Fruit fly (Drosophila melanogaster) whole organism, wandering third instar larva: ENCODE results near the gene CG4660.

ENCODE experiments used
- Abd-B ChIP-seq: fragments of >200 bp; optimal IDR thresholded peaks from 2 replicates; lab custom pipeline; 2017; ENCODE audit warnings: missing biosample characterization, missing genetic modification characterization
- CG32264 ChIP-seq: fragments of 200-800 bp; sonication (Bioruptor generic); optimal IDR thresholded peaks from 2 replicates; lab custom pipeline; 2016; ENCODE audit warnings: missing biosample characterization, missing genetic modification characterization
- CG9705 ChIP-seq: fragments of 200-800 bp; sonication (Bioruptor generic); optimal IDR thresholded peaks from 2 replicates; lab custom pipeline; 2018; ENCODE audit warnings: missing biosample characterization, mild to moderate bottlenecking, missing genetic modification characterization
- CrebA ChIP-seq: fragments of 200-800 bp; sonication (Bioruptor generic); optimal IDR thresholded peaks from 2 replicates; lab custom pipeline; 2016; ENCODE audit warnings: missing biosample characterization, mild to moderate bottlenecking, missing genetic modification characterization, borderline replicate concordance
- Dfd ChIP-seq: fragments of >200 bp; optimal IDR thresholded peaks from 2 replicates; lab custom pipeline; 2017; ENCODE audit warnings: missing biosample characterization, missing genetic modification characterization
- Dif ChIP-seq: fragments of 200-275, 200-300 bp; sonication (Bioruptor generic); optimal IDR thresholded peaks from 2 replicates; lab custom pipeline; 2018; ENCODE audit warnings: missing biosample characterization, missing genetic modification characterization; ENCODE audit not compliant: partially characterized antibody
- GATAd ChIP-seq: sonication (Bioruptor generic); optimal IDR thresholded peaks from 2 replicates; lab custom pipeline; 2016; ENCODE audit warnings: missing biosample characterization, missing genetic modification characterization
- HLH106 ChIP-seq: fragments of 200-800 bp; optimal IDR thresholded peaks from 3 replicates; lab custom pipeline; 2019; ENCODE audit warnings: missing biosample characterization, mild to moderate bottlenecking, missing genetic modification characterization, moderate library complexity
- Hr78 ChIP-seq: fragments of >200 bp; optimal IDR thresholded peaks from 2 replicates; lab custom pipeline; 2017; ENCODE audit warnings: missing biosample characterization, missing genetic modification characterization
- Hr83 ChIP-seq: fragments of 200-300 bp; sonication (Bioruptor generic); optimal IDR thresholded peaks from 2 replicates; lab custom pipeline; 2016; ENCODE audit warnings: missing biosample characterization, mild to moderate bottlenecking, missing genetic modification characterization, moderate library complexity; ENCODE audit not compliant: poor library complexity, severe bottlenecking
- Mio ChIP-seq: sonication (Bioruptor generic); optimal IDR thresholded peaks from 2 replicates; lab custom pipeline; 2016; ENCODE audit warnings: missing biosample characterization, missing genetic modification characterization
- Myc ChIP-seq: fragments of >200 bp; optimal IDR thresholded peaks from 2 replicates; lab custom pipeline; 2017
- N ChIP-seq: fragments of >200 bp; optimal IDR thresholded peaks from 2 replicates; lab custom pipeline; 2018; ENCODE audit warnings: missing biosample characterization, missing external identifiers, missing genetic modification characterization
- OdsH ChIP-seq: fragments of 200-800 bp; sonication (Bioruptor generic); optimal IDR thresholded peaks from 2 replicates; lab custom pipeline; 2016; ENCODE audit warnings: missing biosample characterization, mild to moderate bottlenecking, missing genetic modification characterization
- Rel ChIP-seq, 2 experiments: fragments of 200-800 bp; sonication (Bioruptor generic) in 1 of 2; optimal IDR thresholded peaks; 2 replicates in 1 of 2; 3 replicates in 1 of 2; lab custom pipeline; 2016 to 2019; ENCODE audit warnings: mild to moderate bottlenecking in 2 of 2, missing biosample characterization in 2 of 2, missing genetic modification characterization in 2 of 2, moderate library complexity in 1 of 2
- Sp1 ChIP-seq: fragments of 200-800 bp; sonication (Bioruptor generic); optimal IDR thresholded peaks from 3 replicates; lab custom pipeline; 2019; ENCODE audit warnings: missing biosample characterization, mild to moderate bottlenecking, missing genetic modification characterization, moderate library complexity
- Vsx2 ChIP-seq: fragments of 200-300, 225-300 bp; sonication (Bioruptor generic); optimal IDR thresholded peaks from 2 replicates; lab custom pipeline; 2018; ENCODE audit warnings: missing biosample characterization, missing genetic modification characterization; ENCODE audit not compliant: partially characterized antibody
- br ChIP-seq: fragments of 200-800 bp; sonication (Bioruptor generic); optimal IDR thresholded peaks from 2 replicates; lab custom pipeline; 2016; ENCODE audit warnings: missing biosample characterization, missing genetic modification characterization
- dl ChIP-seq, 2 experiments: fragments of 175-275, 200-275 bp in 1 of 2; fragments of 200-275 bp in 1 of 2; sonication (Bioruptor generic); optimal IDR thresholded peaks; lab custom pipeline; 2018; ENCODE audit warnings: mild to moderate bottlenecking in 2 of 2, missing biosample characterization in 2 of 2, missing genetic modification characterization in 2 of 2, moderate library complexity in 2 of 2; ENCODE audit not compliant: partially characterized antibody in 2 of 2, insufficient read depth in 1 of 2
- dmrt93B ChIP-seq: fragments of 200-800 bp; sonication (Bioruptor generic); optimal IDR thresholded peaks from 2 replicates; lab custom pipeline; 2018; ENCODE audit warnings: missing biosample characterization, mild to moderate bottlenecking, missing genetic modification characterization
- ey ChIP-seq: fragments of 200-800 bp; sonication (Bioruptor generic); optimal IDR thresholded peaks from 2 replicates; lab custom pipeline; 2016; ENCODE audit warnings: missing biosample characterization, missing genetic modification characterization
- fru ChIP-seq: fragments of 200-800 bp; sonication (Bioruptor generic); optimal IDR thresholded peaks from 3 replicates; lab custom pipeline; 2016; ENCODE audit warnings: missing biosample characterization, mild to moderate bottlenecking, missing genetic modification characterization
- h ChIP-seq: fragments of 200-800 bp; sonication (Bioruptor generic); optimal IDR thresholded peaks from 3 replicates; lab custom pipeline; 2016; ENCODE audit warnings: missing biosample characterization, mild to moderate bottlenecking, missing genetic modification characterization
- jim ChIP-seq: fragments of 175-275, 200-325 bp; sonication (Bioruptor generic); optimal IDR thresholded peaks from 2 replicates; lab custom pipeline; 2016; ENCODE audit warnings: missing biosample characterization, mild to moderate bottlenecking, missing genetic modification characterization
- lola ChIP-seq: fragments of >200 bp; optimal IDR thresholded peaks from 2 replicates; lab custom pipeline; 2017; ENCODE audit warnings: missing biosample characterization, missing genetic modification characterization
- pan ChIP-seq: fragments of >200 bp; optimal IDR thresholded peaks from 2 replicates; lab custom pipeline; 2017
- psq ChIP-seq: fragments of 200-800 bp; sonication (Bioruptor generic); optimal IDR thresholded peaks from 3 replicates; lab custom pipeline; 2017; ENCODE audit warnings: missing biosample characterization, mild to moderate bottlenecking, missing genetic modification characterization, moderate library complexity
- sage ChIP-seq: fragments of 200-800 bp; sonication (Bioruptor generic); optimal IDR thresholded peaks from 2 replicates; lab custom pipeline; 2016; ENCODE audit warnings: missing biosample characterization, mild to moderate bottlenecking, missing genetic modification characterization
- sv ChIP-seq: fragments of 200-800 bp; sonication (Bioruptor generic); optimal IDR thresholded peaks from 3 replicates; lab custom pipeline; 2016; ENCODE audit warnings: missing biosample characterization, missing genetic modification characterization
- tai ChIP-seq: sonication (Bioruptor generic); optimal IDR thresholded peaks from 2 replicates; lab custom pipeline; 2016; ENCODE audit warnings: missing biosample characterization, missing genetic modification characterization
- usp ChIP-seq: fragments of >200 bp; optimal IDR thresholded peaks from 2 replicates; lab custom pipeline; 2017; ENCODE audit warnings: missing biosample characterization, missing genetic modification characterization
- woc ChIP-seq: sonication (Bioruptor generic); optimal IDR thresholded peaks from 2 replicates; lab custom pipeline; 2016; ENCODE audit warnings: missing biosample characterization, mild to moderate bottlenecking, missing genetic modification characterization

The CG4660 gene

DNA sequence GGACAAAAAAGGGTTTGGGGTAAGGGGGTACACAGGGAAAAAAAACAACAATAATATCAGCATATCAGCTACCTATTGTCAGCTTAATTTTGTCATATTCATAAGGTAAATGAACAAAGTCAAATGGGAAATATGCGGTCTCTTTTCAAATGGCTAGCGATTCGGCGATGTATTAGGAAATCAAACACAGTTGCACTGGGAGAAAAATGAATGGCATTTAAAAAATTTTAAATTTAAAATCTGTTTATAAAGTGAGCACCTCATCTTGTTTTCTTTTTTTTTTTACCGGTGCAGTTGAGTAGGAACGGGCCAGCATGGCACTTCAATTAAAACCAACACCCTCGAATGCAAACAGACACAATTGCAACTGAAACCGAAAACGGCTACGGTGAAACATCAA is 27.1 kb downstream of the CG4660 start:
- TF ChIP-seq jim (GFP tag; lab: Kevin White, UChicago) = no peak
- no peak for TF ChIP-seq Dif
- TF ChIP-seq br (GFP tag; lab: Kevin White, UChicago) = no peak
- no peak for TF ChIP-seq psq (GFP tag; lab: Kevin White, UChicago)
- TF ChIP-seq CG9705 (GFP tag; lab: Kevin White, UChicago) = no peak
- no peak for TF ChIP-seq Vsx2 (GFP tag; lab: Kevin White, UChicago)

DNA sequence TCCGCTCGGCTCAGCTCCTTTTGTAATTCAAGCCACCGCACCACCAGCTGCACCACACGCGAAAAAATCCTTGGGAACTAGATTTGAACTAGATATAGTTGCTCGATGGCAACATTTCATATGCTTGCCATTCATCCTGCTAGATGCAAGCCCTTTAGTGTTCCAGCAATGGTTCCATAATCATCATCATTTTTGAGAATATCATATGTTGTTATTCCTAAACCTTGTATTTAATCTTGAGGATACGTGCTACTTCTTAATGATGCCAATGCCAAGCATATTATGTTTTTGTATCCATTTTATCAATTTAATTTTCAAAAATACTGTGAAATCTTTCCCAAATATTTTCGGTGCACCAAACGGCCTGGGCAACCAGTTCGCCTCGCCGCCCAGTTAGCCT is 28.3 kb downstream of the CG4660 start:
- TF ChIP-seq sage (GFP tag; lab: Kevin White, UChicago) (no peak), Dif (no peak), sv (GFP tag; lab: Kevin White, UChicago) (no peak), GATAd (GFP tag; lab: Kevin White, UChicago) (no peak), ey (GFP tag; lab: Kevin White, UChicago) (no peak), N (GFP tag; lab: Kevin White, UChicago) (no peak), CrebA (no peak), Rel (GFP tag; optimal IDR thresholded peaks at IDR 0.05; lab: Kevin White, UChicago) (no peak), Rel (tag; optimal IDR thresholded peaks at IDR 0.05; lab: Kevin White, UChicago) (no peak), br (GFP tag; lab: Kevin White, UChicago) (no peak), lola (GFP tag; lab: Kevin White, UChicago) (no peak), CG9705 (GFP tag; lab: Kevin White, UChicago) (no peak), OdsH (GFP tag; lab: Kevin White, UChicago) (no peak), fru (GFP tag; lab: Kevin White, UChicago) (no peak), woc (GFP tag; lab: Kevin White, UChicago) (no peak), dmrt93B (GFP tag; lab: Kevin White, UChicago) (no peak), Sp1 (no peak), tai (GFP tag; lab: Kevin White, UChicago) (no peak), usp (GFP tag; lab: Kevin White, UChicago) (no peak)

DNA sequence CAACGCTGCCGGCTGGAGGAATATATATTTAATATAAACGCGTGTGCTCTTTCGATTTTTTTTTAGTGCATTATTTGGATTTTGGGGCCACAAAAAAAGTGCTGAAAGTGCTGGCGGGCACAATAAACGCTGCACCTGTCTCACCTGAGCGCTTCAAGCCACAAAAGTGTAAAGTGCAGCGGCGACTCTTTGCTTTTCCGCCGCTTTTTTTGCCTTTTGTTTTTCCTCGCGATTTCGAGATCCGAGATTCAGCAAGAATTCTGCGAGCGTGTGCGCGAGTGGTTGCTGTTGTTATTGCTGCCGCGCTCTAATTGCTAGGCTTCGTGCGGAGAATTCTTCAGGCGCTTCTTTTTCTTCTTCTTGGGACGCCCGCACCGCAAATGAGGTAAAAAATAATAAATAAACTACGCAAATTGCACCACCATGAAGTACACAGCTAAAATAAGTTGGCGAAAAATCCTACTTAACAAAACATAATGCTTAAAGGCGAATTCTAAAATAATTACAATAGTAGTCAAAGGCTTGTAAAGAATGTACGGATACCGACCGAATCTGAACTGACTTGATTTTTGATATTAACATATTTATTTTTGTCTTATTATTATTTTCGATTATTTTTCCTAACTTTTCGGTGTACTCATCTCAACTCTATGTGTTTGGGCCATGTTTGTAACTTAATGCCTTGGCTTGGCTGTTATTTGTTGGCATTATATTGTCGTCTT is 30.1 kb downstream of the CG4660 start:
- no peak for TF ChIP-seq Hr83 (GFP tag; lab: Kevin White, UChicago)
- no peak for TF ChIP-seq CrebA
- TF ChIP-seq N (GFP tag; lab: Kevin White, UChicago) = no peak
- no peak for TF ChIP-seq Myc (lab: Kevin White, UChicago)
- TF ChIP-seq Sp1 = no peak
- no peak for TF ChIP-seq h (GFP tag; lab: Kevin White, UChicago)
- no peak for TF ChIP-seq usp (GFP tag; lab: Kevin White, UChicago)
- TF ChIP-seq fru (GFP tag; lab: Kevin White, UChicago) = no peak
- no peak for TF ChIP-seq sv (GFP tag; lab: Kevin White, UChicago)
- no peak for TF ChIP-seq HLH106 (tag; lab: Kevin White, UChicago)
- no peak for TF ChIP-seq Vsx2 (GFP tag; lab: Kevin White, UChicago)
- no peak for TF ChIP-seq CG32264 (GFP tag; lab: Kevin White, UChicago)
- TF ChIP-seq Abd-B (GFP tag; lab: Kevin White, UChicago) = no peak
- no peak for TF ChIP-seq jim (GFP tag; lab: Kevin White, UChicago)
- no peak for TF ChIP-seq pan (lab: Kevin White, UChicago)
- TF ChIP-seq br (GFP tag; lab: Kevin White, UChicago) = no peak
- TF ChIP-seq dmrt93B (GFP tag; lab: Kevin White, UChicago) = no peak
- TF ChIP-seq ey (GFP tag; lab: Kevin White, UChicago) = no peak
- TF ChIP-seq Hr78 (GFP tag; lab: Kevin White, UChicago) = no peak
- TF ChIP-seq, all 38 proteins: peak for 0

DNA sequence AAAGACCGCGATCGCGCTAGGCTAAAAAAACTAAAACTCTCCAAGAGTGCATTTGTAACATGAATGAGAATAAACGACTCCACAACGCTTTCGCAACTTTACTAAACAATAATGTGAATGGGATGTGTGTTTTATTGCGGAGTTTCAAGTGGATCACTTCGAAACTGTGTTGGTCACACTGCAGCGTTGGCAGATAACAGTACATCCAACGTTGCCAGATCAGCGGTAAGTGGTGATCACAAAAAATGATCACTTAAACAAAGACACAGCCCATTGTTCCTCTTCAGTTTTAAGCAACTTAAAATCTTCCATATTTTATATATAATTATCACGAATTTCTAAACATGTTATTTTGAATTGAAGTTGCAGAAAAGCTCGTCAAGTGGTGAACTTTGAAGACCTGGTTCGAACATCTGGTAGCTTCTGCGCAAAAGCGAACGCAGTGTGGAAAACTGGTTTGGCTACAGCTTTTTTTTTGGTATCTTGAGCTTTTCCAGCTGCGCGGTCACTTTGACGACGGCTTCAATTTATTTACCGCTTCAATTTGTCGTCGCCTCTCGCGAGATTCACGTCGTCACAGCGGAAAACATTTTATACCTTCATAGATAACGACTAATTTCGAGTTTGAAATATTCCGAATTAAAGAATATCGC is 30.8 kb downstream of the CG4660 start, which contains the start of gene CG5921:
Gene CG5921, plus strand, starts transcription at position 547 of the 653 bp plus-strand sequence.
- TF ChIP-seq Vsx2 (GFP tag; lab: Kevin White, UChicago) (no peak), dl (GFP tag; optimal IDR thresholded peaks at IDR 0.05; lab: Kevin White, UChicago; ENCODE audit: insufficient read depth in 1 of 2, partially characterized antibody in 2 of 2) (no peak), dmrt93B (GFP tag; lab: Kevin White, UChicago) (no peak), CrebA (no peak), Mio (GFP tag; lab: Kevin White, UChicago) (no peak), Dfd (GFP tag; lab: Kevin White, UChicago) (no peak), fru (GFP tag; lab: Kevin White, UChicago) (no peak), Dif (no peak)
